Worm (Caenorhabditis elegans) whole organism, L1 larva: ENCODE measurements around the gene spat-2.

Experiments used
- ama-1 ChIP-seq: fragments of 150-350 bp; optimal IDR thresholded peaks from 2 replicates; lab custom pipeline; 2014
- blmp-1 ChIP-seq: fragments of 150-350 bp; optimal IDR thresholded peaks from 2 replicates; lab custom pipeline; 2014; ENCODE audit warnings: missing biosample characterization, missing genetic modification characterization
- ceh-8 ChIP-seq: fragments of 200-800 bp; sonication (Bioruptor generic); optimal IDR thresholded peaks from 2 replicates; lab custom pipeline; 2018; ENCODE audit warnings: mild to moderate bottlenecking, missing genetic modification characterization, moderate library complexity, missing compliant biosample characterization
- ceh-82 ChIP-seq, 3 experiments: fragments of 150-350 bp in 1 of 3; sonication (generic microtip) in 2 of 3; optimal IDR thresholded peaks; 2 replicates each; lab custom pipeline; 2014 to 2017; ENCODE audit warnings: missing biosample characterization in 3 of 3, missing genetic modification characterization in 3 of 3
- ceh-88 ChIP-seq: fragments of 200-800 bp; sonication (Bioruptor generic); IDR thresholded peaks from 2 replicates; pipeline ENCODE4 v1.3.6; 2022; ENCODE audit warnings: missing genetic modification characterization, missing compliant biosample characterization
- efl-1 ChIP-seq, 4 experiments: fragments of 150-350 bp; optimal IDR thresholded peaks in 3 of 4; peaks in 1 of 4; 1 replicate in 1 of 4; 2 replicates in 3 of 4; lab custom pipeline; 2014; ENCODE audit warnings: missing biosample characterization in 2 of 4, missing genetic modification characterization in 2 of 4, missing genetic modification reagents in 2 of 4
- efl-3 ChIP-seq: fragments of 200-800 bp; sonication (Bioruptor generic); optimal IDR thresholded peaks from 2 replicates; lab custom pipeline; 2018; ENCODE audit warnings: mild to moderate bottlenecking, missing genetic modification characterization, missing compliant biosample characterization
- elt-2 ChIP-seq: sonication (generic microtip); optimal IDR thresholded peaks from 2 replicates; lab custom pipeline; 2016; ENCODE audit warnings: missing genetic modification characterization, mild to moderate bottlenecking, inconsistent platforms, missing compliant biosample characterization, missing genetic modification reagents
- elt-3 ChIP-seq, 6 experiments: fragments of 150-350 bp in 1 of 6; sonication (generic microtip); optimal IDR thresholded peaks; 2 replicates each; lab custom pipeline; 2017 to 2018; ENCODE audit warnings: missing biosample characterization in 6 of 6, missing genetic modification characterization in 6 of 6, inconsistent platforms in 1 of 6
- ets-5 ChIP-seq: fragments of 200-800 bp; sonication (Bioruptor generic); IDR thresholded peaks from 2 replicates; pipeline ENCODE4 v1.3.6; 2022; ENCODE audit warnings: missing genetic modification characterization, missing compliant biosample characterization
- fkh-4 ChIP-seq: sonication (generic microtip); optimal IDR thresholded peaks from 2 replicates; lab custom pipeline; 2016; ENCODE audit warnings: missing compliant biosample characterization, missing genetic modification characterization, borderline replicate concordance
- fkh-8 ChIP-seq: sonication (generic microtip); optimal IDR thresholded peaks from 2 replicates; lab custom pipeline; 2016; ENCODE audit warnings: mild to moderate bottlenecking, missing genetic modification characterization, missing compliant biosample characterization
- grh-1 ChIP-seq: fragments of 200-800 bp; sonication (Bioruptor generic); IDR thresholded peaks from 2 replicates; pipeline ENCODE4 v1.3.6; 2022; ENCODE audit warnings: missing genetic modification reagents, missing genetic modification characterization, missing compliant biosample characterization
- irx-1 ChIP-seq: sonication (generic microtip); optimal IDR thresholded peaks from 2 replicates; lab custom pipeline; 2016; ENCODE audit warnings: missing genetic modification characterization, missing compliant biosample characterization
- lin-13 ChIP-seq: fragments of 150-350 bp; optimal IDR thresholded peaks from 2 replicates; lab custom pipeline; 2014; ENCODE audit warnings: missing biosample characterization, missing genetic modification reagents, missing genetic modification characterization
- lin-14 ChIP-seq: fragments of 200-800 bp; sonication (Bioruptor generic); optimal IDR thresholded peaks from 2 replicates; lab custom pipeline; 2018; ENCODE audit warnings: mild to moderate bottlenecking, missing genetic modification characterization, moderate library complexity, missing compliant biosample characterization
- lin-15B ChIP-seq: fragments of 150-350 bp; sonication (generic microtip); optimal IDR thresholded peaks from 3 replicates; lab custom pipeline; 2014; ENCODE audit warnings: missing biosample characterization, missing genetic modification characterization
- lin-35 ChIP-seq, 2 experiments: fragments of 150-350 bp; optimal IDR thresholded peaks; 2 replicates each; lab custom pipeline; 2014; ENCODE audit warnings: missing biosample characterization in 2 of 2, missing genetic modification characterization in 2 of 2, missing genetic modification reagents in 2 of 2
- lsy-2 ChIP-seq, 2 experiments: fragments of 150-350 bp; optimal IDR thresholded peaks; 2 replicates each; lab custom pipeline; 2014; ENCODE audit warnings: missing biosample characterization in 2 of 2, missing genetic modification characterization in 2 of 2
- mab-9 ChIP-seq: fragments of 200-800 bp; sonication (Bioruptor generic); IDR thresholded peaks from 2 replicates; pipeline ENCODE4 v1.3.6; 2022; ENCODE audit warnings: missing genetic modification reagents, missing genetic modification characterization, missing compliant biosample characterization
- mdl-1 ChIP-seq, 2 experiments: fragments of 150-350 bp; optimal IDR thresholded peaks; 2 replicates each; lab custom pipeline; 2014 to 2017; ENCODE audit warnings: missing biosample characterization in 2 of 2, missing genetic modification characterization in 2 of 2, inconsistent platforms in 1 of 2
- nhr-19 ChIP-seq: fragments of 200-800 bp; sonication (Bioruptor generic); conservative IDR thresholded peaks from 2 replicates; pipeline ENCODE4 v1.3.6; 2022; ENCODE audit warnings: missing genetic modification characterization, missing compliant biosample characterization
- nhr-237 ChIP-seq: fragments of 150-350 bp; optimal IDR thresholded peaks from 2 replicates; lab custom pipeline; 2014; ENCODE audit warnings: missing biosample characterization, missing genetic modification characterization
- nhr-28 ChIP-seq: fragments of 150-350 bp; optimal IDR thresholded peaks from 2 replicates; lab custom pipeline; 2014; ENCODE audit warnings: missing biosample characterization, missing genetic modification characterization
- nhr-71 ChIP-seq: sonication (generic microtip); optimal IDR thresholded peaks from 2 replicates; lab custom pipeline; 2016; ENCODE audit warnings: mild to moderate bottlenecking, missing genetic modification characterization, moderate library complexity, missing compliant biosample characterization
- nhr-85 ChIP-seq: sonication (generic microtip); peaks from one replicate; lab custom pipeline; 2016; ENCODE audit warnings: missing genetic modification characterization, inconsistent platforms, missing compliant biosample characterization
- snpc-4 ChIP-seq: fragments of 150-350 bp; optimal IDR thresholded peaks from 2 replicates; lab custom pipeline; 2014; ENCODE audit warnings: missing biosample characterization, missing genetic modification characterization
- sox-4 ChIP-seq: sonication (generic microtip); optimal IDR thresholded peaks from 2 replicates; lab custom pipeline; 2016; ENCODE audit warnings: missing genetic modification characterization, missing compliant biosample characterization
- tbx-2 ChIP-seq: sonication (generic microtip); optimal IDR thresholded peaks from 2 replicates; lab custom pipeline; 2016; ENCODE audit warnings: missing genetic modification characterization, missing compliant biosample characterization
- tlp-1 ChIP-seq: fragments of 150-350 bp; optimal IDR thresholded peaks from 2 replicates; lab custom pipeline; 2014; ENCODE audit warnings: missing biosample characterization, missing genetic modification characterization
- unc-130 ChIP-seq: fragments of 150-350 bp; optimal IDR thresholded peaks from 2 replicates; lab custom pipeline; 2017; ENCODE audit warnings: missing biosample characterization, missing genetic modification characterization, inconsistent platforms
- unc-30 ChIP-seq: sonication (generic microtip); optimal IDR thresholded peaks from 2 replicates; lab custom pipeline; 2017; ENCODE audit warnings: missing biosample characterization, missing genetic modification characterization
- xbp-1 ChIP-seq: sonication (generic microtip); optimal IDR thresholded peaks from 2 replicates; lab custom pipeline; 2016; ENCODE audit warnings: missing genetic modification characterization, missing compliant biosample characterization
- zip-4 ChIP-seq: fragments of 200-800 bp; sonication (Bioruptor generic); optimal IDR thresholded peaks from 2 replicates; lab custom pipeline; 2018; ENCODE audit warnings: mild to moderate bottlenecking, missing genetic modification characterization, moderate library complexity, missing compliant biosample characterization
- ztf-11 ChIP-seq, 2 experiments: sonication (generic microtip); optimal IDR thresholded peaks; 2 replicates each; lab custom pipeline; 2016 to 2017; ENCODE audit warnings: missing genetic modification characterization in 2 of 2, missing biosample characterization in 1 of 2, missing compliant biosample characterization in 1 of 2
- ztf-4 ChIP-seq: fragments of 150-350 bp; optimal IDR thresholded peaks from 2 replicates; lab custom pipeline; 2014; ENCODE audit warnings: missing biosample characterization, missing genetic modification characterization

Gene spat-2

ce11 chrIII:11040606-11041005, 3.9 kb downstream of the spat-2 start:
- TF ChIP-seq mdl-1 (tag; optimal IDR thresholded peaks at IDR 0.05; lab: Kevin White, UChicago) = peak in 1 of 2 experiments; percentile 48
- no peak for TF ChIP-seq unc-30
- TF ChIP-seq xbp-1 (tag; lab: Kevin White, UChicago) = no peak
- TF ChIP-seq nhr-71 (tag; lab: Kevin White, UChicago) = no peak
- no peak for TF ChIP-seq grh-1 (GFP tag; lab: Robert Waterston, UW)
- TF ChIP-seq irx-1 (tag; lab: Kevin White, UChicago) = no peak
- no peak for TF ChIP-seq tlp-1 (tag; lab: Kevin White, UChicago)
- TF ChIP-seq lin-15B (tag; lab: Kevin White, UChicago) = no peak
- TF ChIP-seq lin-35 (GFP tag; optimal IDR thresholded peaks at IDR 0.05; lab: Kevin White, UChicago) = peak in 1 of 2 experiments; percentile 20
- TF ChIP-seq elt-3 (tag; optimal IDR thresholded peaks at IDR 0.05; lab: Kevin White, UChicago) = no peak
- TF ChIP-seq fkh-4 (tag; lab: Kevin White, UChicago) = no peak
- TF ChIP-seq lin-14 (GFP tag; lab: Kevin White, UChicago) = peak; percentile 41
- no peak for TF ChIP-seq ama-1 (lab: Kevin White, UChicago)
- TF ChIP-seq efl-1 (optimal IDR thresholded peaks at IDR 0.05; lab: Kevin White, UChicago) = no peak
- TF ChIP-seq efl-1 (GFP tag; optimal IDR thresholded peaks at IDR 0.05 in 1 of 2; lab: Kevin White, UChicago) = peak in 1 of 2 experiments; percentile 86
- TF ChIP-seq ceh-82 (tag; optimal IDR thresholded peaks at IDR 0.05; lab: Kevin White, UChicago) = no peak
- peak; percentile 88 for TF ChIP-seq blmp-1 (tag; lab: Kevin White, UChicago)
- no peak for TF ChIP-seq efl-3 (GFP tag; lab: Kevin White, UChicago)
- TF ChIP-seq sox-4 (tag; lab: Kevin White, UChicago) = no peak
- no peak for TF ChIP-seq snpc-4 (tag; lab: Kevin White, UChicago)
- TF ChIP-seq ceh-88 = no peak
- no peak for TF ChIP-seq nhr-19
- no peak for TF ChIP-seq nhr-237 (tag; lab: Kevin White, UChicago)
- TF ChIP-seq lsy-2 (tag; optimal IDR thresholded peaks at IDR 0.05; lab: Kevin White, UChicago) = no peak
- TF ChIP-seq lin-13 (GFP tag; lab: Kevin White, UChicago) = no peak
- no peak for TF ChIP-seq nhr-28 (tag; lab: Kevin White, UChicago)
- TF ChIP-seq elt-2 (tag; lab: Kevin White, UChicago) = no peak
- no peak for TF ChIP-seq ztf-4
- no peak for TF ChIP-seq mab-9 (GFP tag; lab: Robert Waterston, UW)
- no peak for TF ChIP-seq fkh-8 (tag; lab: Kevin White, UChicago)
- TF ChIP-seq, all 84 proteins: peak for 5

DNA sequence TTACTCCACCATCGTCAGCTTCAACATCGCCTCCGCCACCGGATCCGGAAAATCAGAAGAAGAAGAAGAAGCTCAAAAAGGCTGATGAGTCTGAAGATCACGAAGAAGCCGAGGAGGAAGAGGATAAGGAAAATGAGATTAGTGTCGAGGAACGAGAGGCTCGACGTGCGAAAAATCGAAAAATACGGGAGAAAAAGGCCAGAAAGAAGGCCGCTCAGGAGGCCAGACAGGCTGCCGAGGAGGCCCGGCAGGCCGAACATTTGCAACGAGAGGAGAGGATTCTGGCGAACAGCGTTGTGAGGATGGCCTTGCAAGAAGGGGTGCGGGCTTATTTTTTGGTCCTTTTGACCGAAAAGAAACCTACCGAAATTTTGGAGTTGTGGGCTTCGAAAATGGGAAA, 8.5 kb downstream of the spat-2 start:
- no peak for TF ChIP-seq irx-1 (tag; lab: Kevin White, UChicago)
- TF ChIP-seq ceh-8 (GFP tag; lab: Kevin White, UChicago) = no peak
- no peak for TF ChIP-seq tbx-2 (tag; lab: Kevin White, UChicago)
- TF ChIP-seq nhr-85 (tag; lab: Kevin White, UChicago) = no peak
- TF ChIP-seq fkh-4 (tag; lab: Kevin White, UChicago) = no peak
- TF ChIP-seq unc-130 (tag; lab: Kevin White, UChicago) = no peak
- no peak for TF ChIP-seq ets-5 (GFP tag; lab: Robert Waterston, UW)
- TF ChIP-seq unc-30 = no peak
- TF ChIP-seq zip-4 (GFP tag; lab: Kevin White, UChicago) = no peak
- TF ChIP-seq ztf-11 (tag; optimal IDR thresholded peaks at IDR 0.05; lab: Kevin White, UChicago) = no peak

DNA sequence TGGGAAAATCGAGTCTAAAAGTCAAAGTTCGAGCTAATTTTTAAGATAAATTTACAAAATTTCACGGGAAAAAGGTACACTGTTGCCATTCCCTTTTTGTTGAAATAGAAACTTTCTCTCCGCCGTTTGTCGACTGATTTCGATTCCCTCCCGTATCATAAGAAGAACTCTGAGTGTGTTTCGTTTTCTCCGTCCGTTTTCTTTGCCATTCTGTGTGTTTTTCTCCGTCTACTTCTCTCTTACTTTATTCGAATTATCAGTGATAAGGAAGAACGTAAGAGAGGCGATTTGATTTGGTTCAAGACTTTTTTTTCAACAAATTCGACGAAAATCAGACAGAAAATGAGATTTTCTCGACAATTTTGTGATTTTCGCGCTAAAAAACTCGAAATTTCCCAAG, 9.8 kb downstream of the spat-2 start:
- peak in 1 of 6 experiments; percentile 47 for TF ChIP-seq elt-3 (tag; optimal IDR thresholded peaks at IDR 0.05; lab: Kevin White, UChicago)
- TF ChIP-seq efl-3 (GFP tag; lab: Kevin White, UChicago) = no peak
- no peak for TF ChIP-seq elt-2 (tag; lab: Kevin White, UChicago)
- TF ChIP-seq unc-130 (tag; lab: Kevin White, UChicago) = no peak
- peak; percentile 31 for TF ChIP-seq lin-14 (GFP tag; lab: Kevin White, UChicago)
- TF ChIP-seq lin-35 (GFP tag; optimal IDR thresholded peaks at IDR 0.05; lab: Kevin White, UChicago) = peak in 1 of 2 experiments; percentile 28
- peak; percentile 80 for TF ChIP-seq blmp-1 (tag; lab: Kevin White, UChicago)
- TF ChIP-seq, all 84 proteins: peak for 4
